Worm (Caenorhabditis elegans): Measurements from ENCODE around the gene T11F9.1.
A peak's percentile ranks its signal among the peaks of the same experiment; 100 is the strongest.

ce11 chrV:11462963-11463453, 3.7 kb downstream of the T11F9.1 start, which contains the start of gene zipt-16:
- TF ChIP-seq ceh-9 (tag; optimal IDR thresholded peaks at IDR 0.05) (no peak), aly-2 (tag; optimal IDR thresholded peaks at IDR 0.05) (no peak), pha-4 (tag; optimal IDR thresholded peaks at IDR 0.05) (no peak), zag-1 (tag; optimal IDR thresholded peaks at IDR 0.05) (no peak), nhr-77 (tag; optimal IDR thresholded peaks at IDR 0.05) (no peak), unc-39 (tag; optimal IDR thresholded peaks at IDR 0.05) (no peak), elt-1 (tag; optimal IDR thresholded peaks at IDR 0.05) (peak; percentile 13), ceh-82 (tag; optimal IDR thresholded peaks at IDR 0.05) (no peak), lsy-12 (tag; optimal IDR thresholded peaks at IDR 0.05) (no peak), nhr-237 (tag; optimal IDR thresholded peaks at IDR 0.05) (no peak), nfya-1 (tag; optimal IDR thresholded peaks at IDR 0.05; ENCODE audit: insufficient read depth) (no peak)
